Fruit fly (Drosophila melanogaster) whole organism, embryonic: ENCODE measurements around the gene DIP2.
A peak's percentile ranks its signal among the peaks of the same experiment; 100 is the strongest.

Source experiments
- ATbp ChIP-seq: fragments of 200-800 bp; sonication (Bioruptor generic); optimal IDR thresholded peaks from 2 replicates; lab custom pipeline; 2017; ENCODE audit warnings: missing biosample characterization, mild to moderate bottlenecking, missing genetic modification characterization, missing genetic modification reagents
- Awh ChIP-seq: fragments of 200-800 bp; sonication (Bioruptor generic); IDR thresholded peaks from 2 replicates; pipeline ENCODE4, ENCODE4 v1.3.6; 2022; ENCODE audit warnings: missing biosample characterization, missing genetic modification characterization
- Bdp1 ChIP-seq: fragments of 200-800 bp; sonication (Bioruptor generic); optimal IDR thresholded peaks from 3 replicates; lab custom pipeline; 2016; ENCODE audit warnings: missing biosample characterization, missing genetic modification characterization
- CG10209 ChIP-seq: fragments of 200-800 bp; sonication (Bioruptor generic); optimal IDR thresholded peaks from 3 replicates; lab custom pipeline; 2017; ENCODE audit warnings: missing biosample characterization, mild to moderate bottlenecking, missing genetic modification characterization, missing genetic modification reagents
- CG10321 ChIP-seq: fragments of 200-800 bp; sonication (Bioruptor generic); IDR thresholded peaks from 2 replicates; pipeline ENCODE4 v1.3.6; 2022; ENCODE audit warnings: missing biosample characterization, missing genetic modification characterization
- CG10366 ChIP-seq: fragments of 200-800 bp; sonication (Bioruptor generic); IDR thresholded peaks from 2 replicates; pipeline ENCODE4 v1.3.6; 2022; ENCODE audit warnings: missing biosample characterization, missing genetic modification characterization
- CG11504 ChIP-seq: fragments of 200-800 bp; sonication (Bioruptor generic); optimal IDR thresholded peaks from 3 replicates; lab custom pipeline; 2019; ENCODE audit warnings: missing biosample characterization, mild to moderate bottlenecking, missing genetic modification characterization, moderate library complexity
- CG11696 ChIP-seq: fragments of 200-800 bp; sonication (Bioruptor generic); IDR thresholded peaks from 2 replicates; pipeline ENCODE4 v1.3.6; 2022; ENCODE audit warnings: missing biosample characterization, missing genetic modification characterization
- CG12219 ChIP-seq: fragments of 200-800 bp; sonication (Bioruptor generic); optimal IDR thresholded peaks from 3 replicates; lab custom pipeline; 2018; ENCODE audit warnings: missing biosample characterization, mild to moderate bottlenecking, missing genetic modification characterization
- CG13894 ChIP-seq: fragments of 200-800 bp; sonication (Bioruptor generic); optimal IDR thresholded peaks from 3 replicates; lab custom pipeline; 2018; ENCODE audit warnings: missing biosample characterization, mild to moderate bottlenecking, missing genetic modification characterization, moderate library complexity
- CG14050 ChIP-seq: fragments of 200-800 bp; sonication (Bioruptor generic); IDR thresholded peaks from 3 replicates; pipeline ENCODE4 v1.3.6; 2022; ENCODE audit warnings: missing biosample characterization, missing genetic modification characterization
- CG14667 ChIP-seq: fragments of 200-800 bp; sonication (Bioruptor generic); IDR thresholded peaks from 2 replicates; pipeline ENCODE4 v1.3.6; 2022; ENCODE audit warnings: missing biosample characterization, missing genetic modification characterization
- CG16813 ChIP-seq: fragments of 200-800 bp; sonication (Bioruptor generic); IDR thresholded peaks from 3 replicates; pipeline ENCODE4 v1.3.6; 2022; ENCODE audit warnings: missing biosample characterization, missing genetic modification characterization; ENCODE audit not compliant: partially characterized antibody
- CG16815 ChIP-seq: fragments of 200-800 bp; sonication (Bioruptor generic); optimal IDR thresholded peaks from 3 replicates; lab custom pipeline; 2017; ENCODE audit warnings: missing biosample characterization, mild to moderate bottlenecking, missing genetic modification characterization
- CG17829 ChIP-seq: fragments of 200-800 bp; optimal IDR thresholded peaks from 2 replicates; lab custom pipeline; 2019; ENCODE audit warnings: missing biosample characterization, mild to moderate bottlenecking, missing genetic modification characterization, moderate library complexity
- CG2202 ChIP-seq: fragments of 200-800 bp; sonication (Bioruptor generic); optimal IDR thresholded peaks from 2 replicates; lab custom pipeline; 2018; ENCODE audit warnings: missing biosample characterization, mild to moderate bottlenecking, missing genetic modification characterization
- CG32772 ChIP-seq: fragments of 200-800 bp; sonication (Bioruptor generic); IDR thresholded peaks from 2 replicates; pipeline ENCODE4 v1.3.6; 2022; ENCODE audit warnings: missing biosample characterization, missing genetic modification characterization
- CG3407 ChIP-seq: fragments of 200-800 bp; sonication (Bioruptor generic); optimal IDR thresholded peaks from 2 replicates; lab custom pipeline; 2018; ENCODE audit warnings: missing biosample characterization, mild to moderate bottlenecking, missing genetic modification characterization
- CG6765 ChIP-seq: fragments of 200-800 bp; sonication (Bioruptor generic); optimal IDR thresholded peaks from 3 replicates; lab custom pipeline; 2017; ENCODE audit warnings: missing biosample characterization, mild to moderate bottlenecking, missing genetic modification characterization
- CG6854 ChIP-seq: fragments of 200-800 bp; sonication (Bioruptor generic); optimal IDR thresholded peaks from 3 replicates; lab custom pipeline; 2017; ENCODE audit warnings: missing biosample characterization, mild to moderate bottlenecking, missing genetic modification characterization
- CG7839 ChIP-seq: fragments of 200-800 bp; sonication (Bioruptor generic); optimal IDR thresholded peaks from 3 replicates; lab custom pipeline; 2018; ENCODE audit warnings: missing biosample characterization, mild to moderate bottlenecking, missing genetic modification characterization, moderate library complexity
- CG8089 ChIP-seq: fragments of 200-800 bp; sonication (Bioruptor generic); optimal IDR thresholded peaks from 3 replicates; lab custom pipeline; 2016; ENCODE audit warnings: missing biosample characterization, missing genetic modification characterization
- CG9876 ChIP-seq: fragments of 200-800 bp; sonication (Bioruptor generic); optimal IDR thresholded peaks from 2 replicates; lab custom pipeline; 2016; ENCODE audit warnings: missing biosample characterization, missing genetic modification characterization
- CG9932 ChIP-seq: fragments of 200-800 bp; sonication (Bioruptor generic); IDR thresholded peaks from 2 replicates; pipeline ENCODE4 v1.3.6; 2022; ENCODE audit warnings: missing biosample characterization, missing genetic modification characterization
- Ets97D ChIP-seq: fragments of 200-800 bp; sonication (Bioruptor generic); optimal IDR thresholded peaks from 3 replicates; lab custom pipeline; 2016; ENCODE audit warnings: missing biosample characterization, missing genetic modification characterization
- Gsc ChIP-seq: fragments of 200-800 bp; sonication (Bioruptor generic); IDR thresholded peaks from 2 replicates; pipeline ENCODE4 v1.3.6; 2022; ENCODE audit warnings: missing biosample characterization, missing genetic modification characterization
- HmgZ ChIP-seq: fragments of 200-800 bp; sonication (Bioruptor generic); optimal IDR thresholded peaks from 2 replicates; lab custom pipeline; 2018; ENCODE audit warnings: missing biosample characterization, mild to moderate bottlenecking, missing genetic modification characterization
- Mes4 ChIP-seq: fragments of 200-800 bp; sonication (Bioruptor generic); optimal IDR thresholded peaks from 2 replicates; lab custom pipeline; 2016; ENCODE audit warnings: missing biosample characterization, missing genetic modification characterization
- PHDP ChIP-seq: fragments of 200-800 bp; sonication (Bioruptor generic); optimal IDR thresholded peaks from 3 replicates; lab custom pipeline; 2018; ENCODE audit warnings: missing biosample characterization, mild to moderate bottlenecking, missing genetic modification characterization, moderate library complexity
- TFAM ChIP-seq: fragments of 200-800 bp; sonication (Bioruptor generic); optimal IDR thresholded peaks from 2 replicates; lab custom pipeline; 2017; ENCODE audit warnings: missing biosample characterization, missing genetic modification characterization, inconsistent platforms
- abd-A ChIP-seq: fragments of 200-800 bp; sonication (Bioruptor generic); optimal IDR thresholded peaks from 3 replicates; lab custom pipeline; 2019; ENCODE audit warnings: missing biosample characterization, mild to moderate bottlenecking, missing genetic modification characterization, moderate library complexity
- ash1 ChIP-seq: fragments of 200-800 bp; sonication (Bioruptor generic); optimal IDR thresholded peaks from 2 replicates; lab custom pipeline; 2018; ENCODE audit warnings: missing biosample characterization, mild to moderate bottlenecking, missing genetic modification characterization
- croc ChIP-seq: fragments of 200-800 bp; sonication (Bioruptor generic); conservative IDR thresholded peaks from 3 replicates; pipeline ENCODE4 v1.3.6; 2022; ENCODE audit warnings: missing biosample characterization, missing genetic modification characterization
- crp ChIP-seq, 2 experiments: fragments of 200-800 bp; sonication (Bioruptor generic); optimal IDR thresholded peaks; 2 replicates in 1 of 2; 3 replicates in 1 of 2; lab custom pipeline; 2017; ENCODE audit warnings: missing biosample characterization in 2 of 2, missing genetic modification characterization in 2 of 2, mild to moderate bottlenecking in 1 of 2, moderate library complexity in 1 of 2
- disco-r ChIP-seq: fragments of 200-800 bp; sonication (Bioruptor generic); optimal IDR thresholded peaks from 2 replicates; lab custom pipeline; 2016; ENCODE audit warnings: missing biosample characterization, missing genetic modification characterization
- dmrt99B ChIP-seq: fragments of 200-800 bp; sonication (Bioruptor generic); optimal IDR thresholded peaks from 2 replicates; lab custom pipeline; 2018; ENCODE audit warnings: missing biosample characterization, mild to moderate bottlenecking, missing genetic modification characterization, moderate library complexity
- emc ChIP-seq: fragments of 200-800 bp; sonication (Bioruptor generic); optimal IDR thresholded peaks from 2 replicates; lab custom pipeline; 2016; ENCODE audit warnings: missing biosample characterization, missing genetic modification characterization
- fd64A ChIP-seq: fragments of 200-800 bp; sonication (Bioruptor generic); optimal IDR thresholded peaks from 3 replicates; lab custom pipeline; 2018; ENCODE audit warnings: missing biosample characterization, mild to moderate bottlenecking, missing genetic modification characterization
- her ChIP-seq: fragments of 200-800 bp; sonication (Bioruptor generic); optimal IDR thresholded peaks from 2 replicates; lab custom pipeline; 2016; ENCODE audit warnings: missing biosample characterization, missing genetic modification characterization
- jumu ChIP-seq: fragments of 200-800 bp; sonication (Bioruptor generic); optimal IDR thresholded peaks from 3 replicates; lab custom pipeline; 2016; ENCODE audit warnings: missing biosample characterization, missing genetic modification characterization
- kah ChIP-seq: fragments of 200-800 bp; sonication (Bioruptor generic); optimal IDR thresholded peaks from 2 replicates; lab custom pipeline; 2018; ENCODE audit warnings: missing biosample characterization, mild to moderate bottlenecking, missing genetic modification characterization
- nerfin-1 ChIP-seq: fragments of 200-800 bp; sonication (Bioruptor generic); optimal IDR thresholded peaks from 3 replicates; lab custom pipeline; 2019; ENCODE audit warnings: missing biosample characterization, mild to moderate bottlenecking, missing genetic modification characterization, moderate library complexity
- oc ChIP-seq: fragments of 200-800 bp; sonication (Bioruptor generic); optimal IDR thresholded peaks from 2 replicates; lab custom pipeline; 2018; ENCODE audit warnings: missing biosample characterization, mild to moderate bottlenecking, missing genetic modification characterization, moderate library complexity
- sens-2 ChIP-seq: fragments of 200-800 bp; sonication (Bioruptor generic); IDR thresholded peaks from 2 replicates; pipeline ENCODE4 v1.3.6; 2022; ENCODE audit warnings: missing biosample characterization, missing genetic modification characterization
- sim ChIP-seq: fragments of 200-800 bp; sonication (Bioruptor generic); IDR thresholded peaks from 2 replicates; pipeline ENCODE4 v1.3.6; 2022; ENCODE audit warnings: missing biosample characterization, missing genetic modification characterization
- sima ChIP-seq: fragments of 200-800 bp; sonication (Bioruptor generic); optimal IDR thresholded peaks from 2 replicates; lab custom pipeline; 2016; ENCODE audit warnings: missing biosample characterization, missing genetic modification characterization
- slou ChIP-seq: fragments of 200-800 bp; sonication (Bioruptor generic); optimal IDR thresholded peaks from 3 replicates; lab custom pipeline; 2016; ENCODE audit warnings: missing biosample characterization, missing genetic modification characterization
- sqz ChIP-seq: fragments of 200-800 bp; sonication (Bioruptor generic); optimal IDR thresholded peaks from 3 replicates; lab custom pipeline; 2018; ENCODE audit warnings: missing biosample characterization, mild to moderate bottlenecking, missing genetic modification characterization

Gene DIP2

dm6 chr3L:223019-223902 lies 34.5 kb downstream of the DIP2 start, which contains the start of the genes pyx and CG33229 (continued):
- TF ChIP-seq sim (GFP tag; lab: Robert Waterston, UW) (peak; percentile 44; the same call in 1 of the 2 replicates), CG9876 (GFP tag; lab: Kevin White, UChicago) (peak; percentile 78), ATbp (peak; percentile 57), CG10366 (GFP tag; lab: Robert Waterston, UW) (peak; percentile 80), CG6854 (GFP tag; lab: Kevin White, UChicago) (peak; percentile 19), CG17829 (peak; percentile 71), oc (tag; lab: Kevin White, UChicago) (peak; percentile 72), CG3407 (GFP tag; lab: Kevin White, UChicago) (peak; percentile 58), CG13894 (tag; lab: Kevin White, UChicago) (peak; percentile 88), abd-A (tag; lab: Kevin White, UChicago) (no peak), nerfin-1 (peak; percentile 62), CG14050 (GFP tag; lab: Robert Waterston, UW) (peak; percentile 68), dmrt99B (peak; percentile 81), HmgZ (tag; lab: Kevin White, UChicago) (peak; percentile 56), CG10209 (peak; percentile 85), croc (peak; percentile 56; the same call in 1 of the 3 replicates), CG12219 (GFP tag; lab: Kevin White, UChicago) (peak; percentile 61), sqz (peak; percentile 24), ash1 (no peak), disco-r (peak; percentile 75), sens-2 (peak; percentile 60), CG9932 (GFP tag; lab: Robert Waterston, UW) (peak; percentile 94), CG8089 (GFP tag; lab: Kevin White, UChicago) (peak; percentile 66), slou (GFP tag; lab: Kevin White, UChicago) (peak; percentile 76), TFAM (GFP tag; lab: Kevin White, UChicago) (peak; percentile 31), PHDP (tag; lab: Kevin White, UChicago) (peak; percentile 75), crp (GFP tag; optimal IDR thresholded peaks at IDR 0.05; lab: Kevin White, UChicago) (peak in 1 of 2 experiments; percentile 30), CG14667 (peak; percentile 67), CG32772 (GFP tag; lab: Robert Waterston, UW) (peak; percentile 74; the same call in 1 of the 2 replicates), CG16815 (GFP tag; lab: Kevin White, UChicago) (peak; percentile 86), CG16813 (GFP tag; lab: Robert Waterston, UW) (no peak), Awh (peak; percentile 20; the same call in 1 of the 2 replicates), Bdp1 (GFP tag; lab: Kevin White, UChicago) (peak; percentile 56), emc (peak; percentile 57), CG2202 (tag; lab: Kevin White, UChicago) (peak; percentile 12), her (GFP tag; lab: Kevin White, UChicago) (peak; percentile 28), kah (GFP tag; lab: Kevin White, UChicago) (peak; percentile 39), CG6765 (GFP tag; lab: Kevin White, UChicago) (peak; percentile 79), Ets97D (GFP tag; lab: Kevin White, UChicago) (peak; percentile 70), CG10321 (GFP tag; lab: Robert Waterston, UW) (peak; percentile 5; the same call in 1 of the 2 replicates), CG11504 (tag; lab: Kevin White, UChicago) (peak; percentile 87), fd64A (no peak), CG7839 (tag; lab: Kevin White, UChicago) (peak; percentile 87), jumu (GFP tag; lab: Kevin White, UChicago) (peak; percentile 70), CG11696 (GFP tag; lab: Robert Waterston, UW) (peak; percentile 71), Gsc (GFP tag; lab: Robert Waterston, UW) (no peak; the same call in 1 of the 2 replicates), sima (peak; percentile 41), Mes4 (GFP tag; lab: Kevin White, UChicago) (peak; percentile 57)
